Fruit fly (Drosophila melanogaster) whole organism, embryonic: Measurements from ENCODE around the gene CG7006.

ENCODE experiments used
- Ada2b ChIP-seq: fragments of 200-800 bp; sonication (Bioruptor generic); IDR thresholded peaks from 2 replicates; pipeline ENCODE4 v1.3.6; 2022; ENCODE audit warnings: missing biosample characterization, missing genetic modification characterization
- CG10366 ChIP-seq: fragments of 200-800 bp; sonication (Bioruptor generic); IDR thresholded peaks from 2 replicates; pipeline ENCODE4 v1.3.6; 2022; ENCODE audit warnings: missing biosample characterization, missing genetic modification characterization
- CG11560 ChIP-seq: fragments of 200-800 bp; sonication (Bioruptor generic); IDR thresholded peaks from 3 replicates; pipeline ENCODE4 v1.3.6; 2022; ENCODE audit warnings: missing biosample characterization, missing genetic modification characterization
- CG12071 ChIP-seq: fragments of 200-800 bp; sonication (Bioruptor generic); optimal IDR thresholded peaks from 3 replicates; lab custom pipeline; 2018; ENCODE audit warnings: missing biosample characterization, mild to moderate bottlenecking, missing genetic modification characterization
- CG12219 ChIP-seq: fragments of 200-800 bp; sonication (Bioruptor generic); optimal IDR thresholded peaks from 3 replicates; lab custom pipeline; 2018; ENCODE audit warnings: missing biosample characterization, mild to moderate bottlenecking, missing genetic modification characterization
- CG15269 ChIP-seq: fragments of 200-800 bp; sonication (Bioruptor generic); optimal IDR thresholded peaks from 2 replicates; lab custom pipeline; 2018; ENCODE audit warnings: missing biosample characterization, mild to moderate bottlenecking, missing genetic modification characterization, moderate library complexity
- CG1529 ChIP-seq: fragments of 200-800 bp; sonication (Bioruptor generic); optimal IDR thresholded peaks from 3 replicates; lab custom pipeline; 2018; ENCODE audit warnings: missing biosample characterization, missing genetic modification characterization
- CG16779 ChIP-seq: fragments of 200-800 bp; sonication (Bioruptor generic); IDR thresholded peaks from 2 replicates; pipeline ENCODE4 v1.3.6; 2022; ENCODE audit warnings: missing biosample characterization, missing genetic modification characterization
- CG17612 ChIP-seq: fragments of 200-800 bp; sonication (Bioruptor generic); IDR thresholded peaks from 2 replicates; pipeline ENCODE4 v1.3.6; 2022; ENCODE audit warnings: missing biosample characterization, missing genetic modification characterization
- CG17829 ChIP-seq: fragments of 200-800 bp; optimal IDR thresholded peaks from 2 replicates; lab custom pipeline; 2019; ENCODE audit warnings: missing biosample characterization, mild to moderate bottlenecking, missing genetic modification characterization, moderate library complexity
- CG17912 ChIP-seq: fragments of 200-800 bp; sonication (Bioruptor generic); optimal IDR thresholded peaks from 2 replicates; lab custom pipeline; 2018; ENCODE audit warnings: missing biosample characterization, mild to moderate bottlenecking, missing genetic modification characterization
- CG18011 ChIP-seq: fragments of 200-800 bp; sonication (Bioruptor generic); optimal IDR thresholded peaks from 2 replicates; lab custom pipeline; 2017; ENCODE audit warnings: missing biosample characterization, missing genetic modification characterization, mild to moderate bottlenecking, moderate library complexity, missing genotype
- CG32767 ChIP-seq: fragments of 200-800 bp; sonication (Bioruptor generic); IDR thresholded peaks from 2 replicates; pipeline ENCODE4 v1.3.6; 2022; ENCODE audit warnings: missing biosample characterization, missing genetic modification characterization
- CG3407 ChIP-seq: fragments of 200-800 bp; sonication (Bioruptor generic); optimal IDR thresholded peaks from 2 replicates; lab custom pipeline; 2018; ENCODE audit warnings: missing biosample characterization, mild to moderate bottlenecking, missing genetic modification characterization
- CG3726 ChIP-seq: fragments of 200-800 bp; sonication (Bioruptor generic); IDR thresholded peaks from 3 replicates; pipeline ENCODE4, ENCODE4 v1.3.6; 2022; ENCODE audit warnings: missing biosample characterization, missing genetic modification characterization
- CG4730 ChIP-seq: fragments of 200-800 bp; sonication (Bioruptor generic); IDR thresholded peaks from 2 replicates; pipeline ENCODE4 v1.3.6; 2022; ENCODE audit warnings: missing biosample characterization, missing genetic modification characterization
- CG6175 ChIP-seq: fragments of 200-800 bp; sonication (Bioruptor generic); IDR thresholded peaks from 3 replicates; pipeline ENCODE4 v1.3.6; 2022; ENCODE audit warnings: missing biosample characterization, missing genetic modification characterization
- CG6791 ChIP-seq: fragments of 200-800 bp; sonication (Bioruptor generic); IDR thresholded peaks from 3 replicates; pipeline ENCODE4 v1.3.6; 2022; ENCODE audit warnings: missing biosample characterization, missing genetic modification characterization; ENCODE audit not compliant: partially characterized antibody
- CG7556 ChIP-seq: fragments of 200-800 bp; sonication (Bioruptor generic); optimal IDR thresholded peaks from 2 replicates; lab custom pipeline; 2017; ENCODE audit warnings: missing biosample characterization, mild to moderate bottlenecking, missing genetic modification characterization
- CG9437 ChIP-seq: fragments of 200-800 bp; sonication (Bioruptor generic); optimal IDR thresholded peaks from 2 replicates; lab custom pipeline; 2018; ENCODE audit warnings: missing biosample characterization, mild to moderate bottlenecking, missing genetic modification characterization
- CoRest ChIP-seq: fragments of 200-800 bp; sonication (Bioruptor generic); optimal IDR thresholded peaks from 3 replicates; lab custom pipeline; 2018; ENCODE audit warnings: missing biosample characterization, mild to moderate bottlenecking, missing genetic modification characterization, moderate library complexity
- Dip3 ChIP-seq: fragments of 200-800 bp; sonication (Bioruptor generic); optimal IDR thresholded peaks from 3 replicates; lab custom pipeline; 2016; ENCODE audit warnings: missing biosample characterization, missing genetic modification characterization
- Dref ChIP-seq: fragments of 200-800 bp; sonication (Bioruptor generic); IDR thresholded peaks from 2 replicates; pipeline ENCODE4 v1.3.6; 2022; ENCODE audit warnings: missing biosample characterization, missing genetic modification characterization
- Fer1 ChIP-seq: fragments of 200-800 bp; sonication (Bioruptor generic); optimal IDR thresholded peaks from 2 replicates; lab custom pipeline; 2017; ENCODE audit warnings: missing biosample characterization, mild to moderate bottlenecking, missing genetic modification characterization
- Hr51 ChIP-seq, 2 experiments: fragments of 200-800 bp; sonication (Bioruptor generic); optimal IDR thresholded peaks; 2 replicates in 1 of 2; 3 replicates in 1 of 2; lab custom pipeline; 2016 to 2018; ENCODE audit warnings: missing biosample characterization in 2 of 2, missing genetic modification characterization in 2 of 2, mild to moderate bottlenecking in 1 of 2, moderate library complexity in 1 of 2
- Mad ChIP-seq: fragments of 200-800 bp; sonication (Bioruptor generic); optimal IDR thresholded peaks from 2 replicates; lab custom pipeline; 2016; ENCODE audit warnings: missing biosample characterization, missing genetic modification characterization
- NC2α ChIP-seq: fragments of 200-800 bp; sonication (Bioruptor generic); optimal IDR thresholded peaks from 2 replicates; lab custom pipeline; 2016; ENCODE audit warnings: missing biosample characterization, missing genetic modification characterization
- NC2β ChIP-seq: fragments of 200-800 bp; sonication (Bioruptor generic); optimal IDR thresholded peaks from 2 replicates; lab custom pipeline; 2016; ENCODE audit warnings: missing biosample characterization, missing genetic modification characterization
- Sry-δ ChIP-seq: fragments of 200-800 bp; sonication (Bioruptor generic); optimal IDR thresholded peaks from 2 replicates; lab custom pipeline; 2016; ENCODE audit warnings: missing biosample characterization, missing genetic modification characterization
- Stat92E ChIP-seq, 3 experiments: fragments of >200 bp in 2 of 3; fragments of 200-800 bp in 1 of 3; sonication (Bioruptor generic) in 1 of 3; optimal IDR thresholded peaks; 2 replicates each; lab custom pipeline; 2017 to 2019; ENCODE audit warnings: missing biosample characterization in 3 of 3, missing genetic modification characterization in 3 of 3, mild to moderate bottlenecking in 1 of 3, moderate library complexity in 1 of 3
- TFAM ChIP-seq: fragments of 200-800 bp; sonication (Bioruptor generic); optimal IDR thresholded peaks from 2 replicates; lab custom pipeline; 2017; ENCODE audit warnings: missing biosample characterization, missing genetic modification characterization, inconsistent platforms
- Xbp1 ChIP-seq: fragments of 200-800 bp; sonication (Bioruptor generic); optimal IDR thresholded peaks from 3 replicates; lab custom pipeline; 2016; ENCODE audit warnings: missing biosample characterization, mild to moderate bottlenecking, missing genetic modification characterization
- ase ChIP-seq: fragments of 200-800 bp; sonication (Bioruptor generic); IDR thresholded peaks from 3 replicates; pipeline ENCODE4 v1.3.6; 2022; ENCODE audit warnings: missing biosample characterization, missing genetic modification characterization
- danr ChIP-seq: fragments of 200-800 bp; sonication (Bioruptor generic); IDR thresholded peaks from 2 replicates; pipeline ENCODE4 v1.3.6; 2022; ENCODE audit warnings: missing biosample characterization, missing genetic modification characterization
- dm ChIP-seq: fragments of 200-800 bp; sonication (Bioruptor generic); optimal IDR thresholded peaks from 3 replicates; lab custom pipeline; 2016; ENCODE audit warnings: missing biosample characterization, missing genetic modification characterization
- fd102C ChIP-seq: fragments of 200-800 bp; sonication (Bioruptor generic); optimal IDR thresholded peaks from 2 replicates; lab custom pipeline; 2018; ENCODE audit warnings: missing biosample characterization, mild to moderate bottlenecking, missing genetic modification characterization, moderate library complexity
- fd96Cb ChIP-seq: fragments of 200-800 bp; sonication (Bioruptor generic); optimal IDR thresholded peaks from 2 replicates; lab custom pipeline; 2018; ENCODE audit warnings: missing biosample characterization, mild to moderate bottlenecking, missing genetic modification characterization, moderate library complexity
- klu ChIP-seq: fragments of 200-800 bp; sonication (Bioruptor generic); IDR thresholded peaks from 2 replicates; pipeline ENCODE4 v1.3.6; 2022; ENCODE audit warnings: missing biosample characterization, missing genetic modification characterization
- kni ChIP-seq: fragments of 200-800 bp; sonication (Bioruptor generic); optimal IDR thresholded peaks from 3 replicates; lab custom pipeline; 2017; ENCODE audit warnings: mild to moderate bottlenecking, missing biosample characterization, missing genetic modification reagents, missing genetic modification characterization
- peb ChIP-seq: fragments of 200-800 bp; sonication (Bioruptor generic); IDR thresholded peaks from 2 replicates; pipeline ENCODE4 v1.3.6; 2022; ENCODE audit warnings: missing biosample characterization, missing genetic modification characterization
- prd ChIP-seq, 3 experiments: fragments of >200 bp in 2 of 3; fragments of 200-800 bp in 1 of 3; sonication (Bioruptor generic) in 1 of 3; optimal IDR thresholded peaks in 2 of 3; IDR thresholded peaks in 1 of 3; 2 replicates in 2 of 3; 3 replicates in 1 of 3; pipeline versions ENCODE4 v1.3.6 to Lab custom; 2017 to 2022; ENCODE audit warnings: missing biosample characterization in 1 of 3, missing genetic modification characterization in 1 of 3
- ro ChIP-seq: fragments of 200-800 bp; sonication (Bioruptor generic); IDR thresholded peaks from 2 replicates; pipeline ENCODE4 v1.3.6; 2022; ENCODE audit warnings: missing biosample characterization, missing genetic modification characterization
- row ChIP-seq: fragments of 200-800 bp; sonication (Bioruptor generic); IDR thresholded peaks from 3 replicates; pipeline ENCODE4 v1.3.6; 2022; ENCODE audit warnings: missing biosample characterization, missing genetic modification characterization
- shn ChIP-seq: fragments of 200-800 bp; sonication (Bioruptor generic); optimal IDR thresholded peaks from 3 replicates; lab custom pipeline; 2016; ENCODE audit warnings: missing biosample characterization, missing genetic modification characterization
- sqz ChIP-seq: fragments of 200-800 bp; sonication (Bioruptor generic); optimal IDR thresholded peaks from 3 replicates; lab custom pipeline; 2018; ENCODE audit warnings: missing biosample characterization, mild to moderate bottlenecking, missing genetic modification characterization
- tin ChIP-seq: fragments of 200-800 bp; sonication (Bioruptor generic); optimal IDR thresholded peaks from 3 replicates; lab custom pipeline; 2016; ENCODE audit warnings: missing biosample characterization, missing genetic modification characterization
- tll ChIP-seq, 2 experiments: fragments of 200-800 bp in 1 of 2; fragments of >200 bp in 1 of 2; sonication (Bioruptor generic) in 1 of 2; optimal IDR thresholded peaks; 2 replicates each; lab custom pipeline; 2017 to 2019; ENCODE audit warnings: missing biosample characterization in 2 of 2, missing genetic modification characterization in 2 of 2, mild to moderate bottlenecking in 1 of 2, moderate library complexity in 1 of 2
- unc-4 ChIP-seq: fragments of 200-800 bp; sonication (Bioruptor generic); IDR thresholded peaks from 2 replicates; pipeline ENCODE4 v1.3.6; 2022; ENCODE audit warnings: missing biosample characterization, missing genetic modification characterization; ENCODE audit not compliant: partially characterized antibody
- unpg ChIP-seq: fragments of 200-800 bp; sonication (Bioruptor generic); optimal IDR thresholded peaks from 3 replicates; lab custom pipeline; 2018; ENCODE audit warnings: missing biosample characterization, mild to moderate bottlenecking, missing genetic modification characterization, moderate library complexity
- zen ChIP-seq: fragments of 200-800 bp; sonication (Bioruptor generic); optimal IDR thresholded peaks from 3 replicates; lab custom pipeline; 2018; ENCODE audit warnings: missing biosample characterization, mild to moderate bottlenecking, missing genetic modification characterization, moderate library complexity

CG7006 gene

DNA sequence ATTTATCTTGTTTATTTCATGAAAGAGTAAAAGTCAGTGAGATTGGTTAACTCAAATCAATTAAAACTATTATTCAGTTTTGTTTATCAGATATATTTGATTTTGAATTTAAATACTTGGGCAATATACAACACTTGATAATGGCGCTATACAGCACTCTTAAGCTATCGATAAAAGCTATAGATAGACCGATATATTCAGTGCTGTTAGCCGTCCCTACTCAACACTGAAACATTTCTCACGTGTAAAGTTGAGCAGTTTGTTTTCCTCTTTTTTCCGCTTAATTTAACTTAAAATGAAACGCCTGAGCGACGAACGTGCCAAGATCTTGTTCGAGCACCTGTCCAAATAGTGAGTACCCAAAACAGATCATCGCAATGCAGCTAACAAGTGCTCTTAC is at the start of gene CG7006 (continued):
- TF ChIP-seq NC2α (GFP tag; lab: Kevin White, UChicago) (no peak), zen (tag; lab: Kevin White, UChicago) (peak; percentile 37), CG6175 (GFP tag; lab: Robert Waterston, UW) (peak; percentile 44; the same call in 1 of the 3 replicates), unpg (GFP tag; lab: Kevin White, UChicago) (no peak), CG10366 (GFP tag; lab: Robert Waterston, UW) (peak; percentile 53), sqz (no peak), CG12071 (GFP tag; lab: Kevin White, UChicago) (no peak), Xbp1 (GFP tag; lab: Kevin White, UChicago) (peak; percentile 84), tll (GFP tag; optimal IDR thresholded peaks at IDR 0.05; lab: Kevin White, UChicago) (no peak), shn (GFP tag; lab: Kevin White, UChicago) (peak; percentile 82), CoRest (tag; lab: Kevin White, UChicago) (peak; percentile 58), NC2β (peak; percentile 80), danr (GFP tag; lab: Robert Waterston, UW) (no peak), Dref (GFP tag; lab: Robert Waterston, UW) (peak; percentile 91), CG32767 (GFP tag; lab: Robert Waterston, UW) (no peak), CG1529 (no peak), ase (GFP tag; lab: Robert Waterston, UW) (no peak), dm (GFP tag; lab: Kevin White, UChicago) (peak; percentile 94), CG7556 (GFP tag; lab: Kevin White, UChicago) (peak; percentile 52), CG11560 (tag; lab: Robert Waterston, UW) (peak; percentile 60; the same call in 2 of the 3 replicates), CG4730 (GFP tag; lab: Robert Waterston, UW) (0 out of 2 replicates have a peak, but pooled peaks have one; percentile 33), Dip3 (GFP tag; lab: Kevin White, UChicago) (peak; percentile 75), Hr51 (GFP tag; optimal IDR thresholded peaks at IDR 0.05; lab: Kevin White, UChicago) (peak in 1 of 2 experiments; percentile 73), CG3407 (GFP tag; lab: Kevin White, UChicago) (no peak), fd96Cb (tag; lab: Kevin White, UChicago) (peak; percentile 12), Sry-δ (GFP tag; lab: Kevin White, UChicago) (peak; percentile 76), CG15269 (tag; lab: Kevin White, UChicago) (no peak), CG6791 (GFP tag; lab: Robert Waterston, UW) (peak; percentile 88), Ada2b (no peak), Mad (GFP tag; lab: Kevin White, UChicago) (peak; percentile 50), ro (GFP tag; lab: Robert Waterston, UW) (no peak; the same call in 1 of the 2 replicates), unc-4 (GFP tag; lab: Robert Waterston, UW) (peak; percentile 73), Fer1 (GFP tag; lab: Kevin White, UChicago) (no peak), CG12219 (no peak), CG18011 (GFP tag; lab: Kevin White, UChicago) (no peak), Stat92E (GFP tag; optimal IDR thresholded peaks at IDR 0.05; lab: Kevin White, UChicago) (no peak), kni (GFP tag; lab: Kevin White, UChicago) (no peak), CG3726 (GFP tag; lab: Robert Waterston, UW) (no peak), CG17912 (GFP tag; lab: Kevin White, UChicago) (no peak), peb (peak; percentile 11; the same call in 1 of the 2 replicates), klu (GFP tag; lab: Robert Waterston, UW) (peak; percentile 62; the same call in 1 of the 2 replicates), CG17612 (GFP tag; lab: Robert Waterston, UW) (peak; percentile 21; the same call in 1 of the 2 replicates), TFAM (GFP tag; lab: Kevin White, UChicago) (no peak), fd102C (no peak), CG9437 (GFP tag; lab: Kevin White, UChicago) (peak; percentile 26), row (GFP tag; lab: Robert Waterston, UW) (peak; percentile 27; the same call in 1 of the 3 replicates), CG17829 (peak; percentile 62), tin (GFP tag; lab: Kevin White, UChicago) (peak; percentile 71), prd (optimal IDR thresholded peaks at IDR 0.05; lab: Kevin White, UChicago) (no peak), prd (GFP tag; IDR thresholded peaks at IDR 0.05; lab: Robert Waterston, UW) (peak; percentile 56; the same call in 2 of the 3 replicates), CG16779 (GFP tag; lab: Robert Waterston, UW) (peak; percentile 85)
